Fruit fly (Drosophila melanogaster) whole organism, embryonic: ENCODE results near the gene NdufV3.
A peak's percentile ranks its signal among the peaks of the same experiment; 100 is the strongest.

Experiments
- Atf3 ChIP-seq: fragments of 200-800 bp; sonication (Bioruptor generic); optimal IDR thresholded peaks from 3 replicates; lab custom pipeline; 2016; ENCODE audit warnings: missing biosample characterization, missing genetic modification characterization
- Atf6 ChIP-seq: fragments of 200-800 bp; sonication (Bioruptor generic); IDR thresholded peaks from 2 replicates; pipeline ENCODE4 v1.3.6; 2022; ENCODE audit warnings: missing biosample characterization, missing genetic modification characterization
- B-H1 ChIP-seq: fragments of 200-800 bp; sonication (Bioruptor generic); IDR thresholded peaks from 3 replicates; pipeline ENCODE4 v1.3.6; 2022; ENCODE audit warnings: missing biosample characterization, missing genetic modification characterization
- B-H2 ChIP-seq: fragments of 200-800 bp; sonication (Bioruptor generic); optimal IDR thresholded peaks from 2 replicates; lab custom pipeline; 2018; ENCODE audit warnings: missing biosample characterization, mild to moderate bottlenecking, missing genetic modification characterization
- BEAF-32 ChIP-seq: fragments of 200-800 bp; sonication (Bioruptor generic); optimal IDR thresholded peaks from 3 replicates; lab custom pipeline; 2017; ENCODE audit warnings: missing biosample characterization, missing genetic modification characterization, mild to moderate bottlenecking, moderate library complexity, missing genetic modification reagents
- Bdp1 ChIP-seq: fragments of 200-800 bp; sonication (Bioruptor generic); optimal IDR thresholded peaks from 3 replicates; lab custom pipeline; 2016; ENCODE audit warnings: missing biosample characterization, missing genetic modification characterization
- CG10654 ChIP-seq: fragments of 200-800 bp; sonication (Bioruptor generic); optimal IDR thresholded peaks from 2 replicates; lab custom pipeline; 2016; ENCODE audit warnings: missing biosample characterization, missing genetic modification characterization
- CG10979 ChIP-seq: fragments of 200-800 bp; sonication (Bioruptor generic); optimal IDR thresholded peaks from 2 replicates; lab custom pipeline; 2018; ENCODE audit warnings: missing biosample characterization, mild to moderate bottlenecking, missing genetic modification characterization, moderate library complexity
- CG15601 ChIP-seq: fragments of 200-800 bp; sonication (Bioruptor generic); optimal IDR thresholded peaks from 3 replicates; lab custom pipeline; 2019; ENCODE audit warnings: missing biosample characterization, mild to moderate bottlenecking, missing genetic modification characterization, moderate library complexity
- CG1603 ChIP-seq: fragments of 200-800 bp; sonication (Bioruptor generic); optimal IDR thresholded peaks from 2 replicates; lab custom pipeline; 2019; ENCODE audit warnings: missing biosample characterization, mild to moderate bottlenecking, missing genetic modification characterization, moderate library complexity
- CG17802 ChIP-seq: fragments of 200-800 bp; sonication (Bioruptor generic); optimal IDR thresholded peaks from 2 replicates; lab custom pipeline; 2018; ENCODE audit warnings: missing biosample characterization, mild to moderate bottlenecking, missing genetic modification characterization, moderate library complexity
- CG32767 ChIP-seq: fragments of 200-800 bp; sonication (Bioruptor generic); IDR thresholded peaks from 2 replicates; pipeline ENCODE4 v1.3.6; 2022; ENCODE audit warnings: missing biosample characterization, missing genetic modification characterization
- CG34224 ChIP-seq: fragments of 200-800 bp; sonication (Bioruptor generic); IDR thresholded peaks from 3 replicates; pipeline ENCODE4 v1.3.6; 2022; ENCODE audit warnings: missing biosample characterization, missing genetic modification characterization; ENCODE audit not compliant: partially characterized antibody
- CG4820 ChIP-seq: fragments of 200-800 bp; sonication (Bioruptor generic); optimal IDR thresholded peaks from 3 replicates; lab custom pipeline; 2016; ENCODE audit warnings: missing biosample characterization, missing genetic modification characterization
- CG6272 ChIP-seq: fragments of 200-800 bp; sonication (Bioruptor generic); IDR thresholded peaks from 2 replicates; pipeline ENCODE4 v1.3.6; 2022; ENCODE audit warnings: missing biosample characterization, missing genetic modification characterization
- CG7271 ChIP-seq: fragments of 200-800 bp; sonication (Bioruptor generic); optimal IDR thresholded peaks from 2 replicates; lab custom pipeline; 2018; ENCODE audit warnings: missing biosample characterization, mild to moderate bottlenecking, missing genetic modification characterization, moderate library complexity
- CG8944 ChIP-seq: fragments of 200-800 bp; sonication (Bioruptor generic); optimal IDR thresholded peaks from 3 replicates; lab custom pipeline; 2016; ENCODE audit warnings: missing biosample characterization, missing genetic modification characterization
- Dbx ChIP-seq: fragments of 200-800 bp; sonication (Bioruptor generic); IDR thresholded peaks from 3 replicates; pipeline ENCODE4 v1.3.6; 2022; ENCODE audit warnings: missing biosample characterization, missing genetic modification characterization
- Drgx ChIP-seq: fragments of 200-800 bp; sonication (Bioruptor generic); IDR thresholded peaks from 2 replicates; pipeline ENCODE4 v1.3.6; 2022; ENCODE audit warnings: missing biosample characterization, missing genetic modification characterization
- E2f2 ChIP-seq: fragments of 200-800 bp; sonication (Bioruptor generic); IDR thresholded peaks from 2 replicates; pipeline ENCODE4 v1.3.6; 2022; ENCODE audit warnings: missing biosample characterization, missing genetic modification characterization
- Fer1 ChIP-seq: fragments of 200-800 bp; sonication (Bioruptor generic); optimal IDR thresholded peaks from 2 replicates; lab custom pipeline; 2017; ENCODE audit warnings: missing biosample characterization, mild to moderate bottlenecking, missing genetic modification characterization
- Fer3 ChIP-seq: fragments of 200-800 bp; sonication (Bioruptor generic); optimal IDR thresholded peaks from 2 replicates; lab custom pipeline; 2018; ENCODE audit warnings: missing biosample characterization, mild to moderate bottlenecking, missing genetic modification characterization, moderate library complexity
- H15 ChIP-seq: fragments of 200-800 bp; sonication (Bioruptor generic); IDR thresholded peaks from 3 replicates; pipeline ENCODE4 v1.3.6; 2022; ENCODE audit warnings: missing biosample characterization, missing genetic modification characterization
- HmgD ChIP-seq: fragments of 200-800 bp; sonication (Bioruptor generic); optimal IDR thresholded peaks from 3 replicates; lab custom pipeline; 2016; ENCODE audit warnings: missing biosample characterization, missing genetic modification characterization
- Lhr ChIP-seq: fragments of 200-800 bp; sonication (Bioruptor generic); optimal IDR thresholded peaks from 3 replicates; lab custom pipeline; 2017; ENCODE audit warnings: mild to moderate bottlenecking, missing biosample characterization, missing genetic modification reagents, missing genetic modification characterization
- Lim3 ChIP-seq: fragments of 200-800 bp; sonication (Bioruptor generic); IDR thresholded peaks from 2 replicates; pipeline ENCODE4 v1.3.6; 2022; ENCODE audit warnings: missing biosample characterization, missing genetic modification characterization
- MESR4 ChIP-seq: fragments of 200-800 bp; sonication (Bioruptor generic); optimal IDR thresholded peaks from 2 replicates; lab custom pipeline; 2018; ENCODE audit warnings: missing biosample characterization, mild to moderate bottlenecking, missing genetic modification characterization, moderate library complexity
- MTF-1 ChIP-seq: fragments of 200-800 bp; sonication (Bioruptor generic); optimal IDR thresholded peaks from 2 replicates; lab custom pipeline; 2018; ENCODE audit warnings: missing biosample characterization, mild to moderate bottlenecking, missing genetic modification characterization, borderline replicate concordance
- Myb ChIP-seq: fragments of 200-800 bp; sonication (Bioruptor generic); optimal IDR thresholded peaks from 2 replicates; lab custom pipeline; 2016; ENCODE audit warnings: missing biosample characterization, missing genetic modification characterization
- Nf-YA ChIP-seq: fragments of 200-800 bp; sonication (Bioruptor generic); IDR thresholded peaks from 2 replicates; pipeline ENCODE4 v1.3.6; 2022; ENCODE audit warnings: missing biosample characterization, missing genetic modification characterization
- PHDP ChIP-seq: fragments of 200-800 bp; sonication (Bioruptor generic); optimal IDR thresholded peaks from 3 replicates; lab custom pipeline; 2018; ENCODE audit warnings: missing biosample characterization, mild to moderate bottlenecking, missing genetic modification characterization, moderate library complexity
- Poxn ChIP-seq: fragments of 200-800 bp; sonication (Bioruptor generic); IDR thresholded peaks from 2 replicates; pipeline ENCODE4 v1.3.6; 2022; ENCODE audit warnings: missing biosample characterization, missing genetic modification characterization
- Ravus ChIP-seq: fragments of 200-800 bp; sonication (Bioruptor generic); IDR thresholded peaks from 2 replicates; pipeline ENCODE4 v1.3.6; 2022; ENCODE audit warnings: missing biosample characterization, missing genetic modification characterization
- Sry-δ ChIP-seq: fragments of 200-800 bp; sonication (Bioruptor generic); optimal IDR thresholded peaks from 2 replicates; lab custom pipeline; 2016; ENCODE audit warnings: missing biosample characterization, missing genetic modification characterization
- Xbp1 ChIP-seq: fragments of 200-800 bp; sonication (Bioruptor generic); optimal IDR thresholded peaks from 3 replicates; lab custom pipeline; 2016; ENCODE audit warnings: missing biosample characterization, mild to moderate bottlenecking, missing genetic modification characterization
- ara ChIP-seq: fragments of 200-800 bp; sonication (Bioruptor generic); IDR thresholded peaks from 2 replicates; pipeline ENCODE4 v1.3.6; 2022; ENCODE audit warnings: missing biosample characterization, missing genetic modification characterization
- bab2 ChIP-seq: fragments of 200-800 bp; sonication (Bioruptor generic); optimal IDR thresholded peaks from 2 replicates; lab custom pipeline; 2016; ENCODE audit warnings: missing biosample characterization, missing genetic modification characterization
- dmrt11E ChIP-seq: fragments of 200-800 bp; sonication (Bioruptor generic); optimal IDR thresholded peaks from 3 replicates; lab custom pipeline; 2018; ENCODE audit warnings: missing biosample characterization, mild to moderate bottlenecking, missing genetic modification characterization, moderate library complexity
- dpn ChIP-seq, 2 experiments: fragments of 200-800 bp; sonication (Bioruptor generic); optimal IDR thresholded peaks; 3 replicates each; lab custom pipeline; 2016; ENCODE audit warnings: missing biosample characterization in 2 of 2, missing genetic modification characterization in 2 of 2
- h ChIP-seq: fragments of >200 bp; optimal IDR thresholded peaks from 2 replicates; lab custom pipeline; 2017
- maf-S ChIP-seq: fragments of 200-800 bp; sonication (Bioruptor generic); optimal IDR thresholded peaks from 2 replicates; lab custom pipeline; 2016; ENCODE audit warnings: missing biosample characterization, missing genetic modification characterization
- org-1 ChIP-seq: fragments of 200-800 bp; sonication (Bioruptor generic); optimal IDR thresholded peaks from 2 replicates; lab custom pipeline; 2017; ENCODE audit warnings: missing biosample characterization, missing genetic modification characterization
- pb ChIP-seq: fragments of 200-800 bp; sonication (Bioruptor generic); optimal IDR thresholded peaks from 3 replicates; lab custom pipeline; 2016; ENCODE audit warnings: missing biosample characterization, missing genetic modification characterization
- prd ChIP-seq, 3 experiments: fragments of >200 bp in 2 of 3; fragments of 200-800 bp in 1 of 3; sonication (Bioruptor generic) in 1 of 3; optimal IDR thresholded peaks in 2 of 3; IDR thresholded peaks in 1 of 3; 2 replicates in 2 of 3; 3 replicates in 1 of 3; pipeline versions ENCODE4 v1.3.6 to Lab custom; 2017 to 2022; ENCODE audit warnings: missing biosample characterization in 1 of 3, missing genetic modification characterization in 1 of 3
- sc ChIP-seq, 3 experiments: fragments of >200 bp in 2 of 3; fragments of 200-800 bp in 1 of 3; sonication (Bioruptor generic) in 1 of 3; optimal IDR thresholded peaks; 2 replicates in 2 of 3; 3 replicates in 1 of 3; lab custom pipeline; 2017; ENCODE audit warnings: mild to moderate bottlenecking in 1 of 3, missing biosample characterization in 1 of 3, missing genetic modification characterization in 1 of 3, missing genetic modification reagents in 1 of 3
- slp2 ChIP-seq: fragments of 200-800 bp; sonication (Bioruptor generic); optimal IDR thresholded peaks from 2 replicates; lab custom pipeline; 2016; ENCODE audit warnings: missing biosample characterization, missing genetic modification characterization
- tgo ChIP-seq: fragments of 200-800 bp; sonication (Bioruptor generic); IDR thresholded peaks from 3 replicates; pipeline ENCODE4 v1.3.6; 2022; ENCODE audit warnings: missing biosample characterization, missing genetic modification characterization
- trh ChIP-seq: fragments of 200-800 bp; sonication (Bioruptor generic); optimal IDR thresholded peaks from 2 replicates; lab custom pipeline; 2016; ENCODE audit warnings: missing biosample characterization, missing genetic modification characterization
- vvl ChIP-seq: fragments of 200-800 bp; sonication (Bioruptor generic); IDR thresholded peaks from 2 replicates; pipeline ENCODE4 v1.3.6; 2022; ENCODE audit warnings: missing biosample characterization, missing genetic modification characterization
- zfh1 ChIP-seq: fragments of 200-800 bp; sonication (Bioruptor generic); IDR thresholded peaks from 3 replicates; pipeline ENCODE4 v1.3.6; 2022; ENCODE audit warnings: missing biosample characterization, missing genetic modification characterization

NdufV3 gene

DNA sequence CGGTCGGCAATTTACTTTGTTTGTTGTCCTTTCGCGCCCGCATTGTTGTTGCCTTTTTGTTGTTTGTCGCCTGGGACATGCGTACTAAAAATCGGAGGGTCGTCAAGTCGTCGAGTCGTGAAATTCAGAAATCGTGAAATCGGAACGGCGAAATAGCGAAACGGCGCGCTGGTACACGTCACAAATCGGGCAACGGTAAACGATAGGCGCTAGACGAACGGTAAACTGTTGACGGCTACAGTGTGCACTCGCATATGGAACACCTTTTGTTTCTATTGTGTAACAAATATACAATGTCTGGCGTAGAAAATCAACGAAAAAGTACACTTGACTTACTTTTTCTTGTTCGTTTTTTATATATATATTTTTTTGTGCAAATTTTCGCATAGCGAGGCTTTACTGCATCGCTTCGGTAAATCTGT lies 34.2 kb downstream of the NdufV3 start (continued):
- peak; percentile 57; the same call in 1 of the 3 replicates for TF ChIP-seq H15 (GFP tag; lab: Robert Waterston, UW)
- no peak for TF ChIP-seq CG34224 (GFP tag; lab: Robert Waterston, UW)
- peak; percentile 21 for TF ChIP-seq CG8944 (GFP tag; lab: Kevin White, UChicago)
- TF ChIP-seq PHDP (tag; lab: Kevin White, UChicago) = peak; percentile 71
- TF ChIP-seq Lhr (GFP tag; lab: Kevin White, UChicago) = no peak
- TF ChIP-seq prd (optimal IDR thresholded peaks at IDR 0.05; lab: Kevin White, UChicago) = no peak
- TF ChIP-seq prd (GFP tag; IDR thresholded peaks at IDR 0.05; lab: Robert Waterston, UW) = peak; percentile 84
- peak; percentile 38; the same call in 1 of the 2 replicates for TF ChIP-seq Ravus (GFP tag; lab: Robert Waterston, UW)
- no peak for TF ChIP-seq h (lab: Kevin White, UChicago)
- no peak for TF ChIP-seq HmgD (GFP tag; lab: Kevin White, UChicago)
- peak; percentile 59 for TF ChIP-seq bab2 (GFP tag; lab: Kevin White, UChicago)
- no peak for TF ChIP-seq CG7271 (tag; lab: Kevin White, UChicago)
- peak; percentile 47; the same call in 1 of the 2 replicates for TF ChIP-seq E2f2 (GFP tag; lab: Robert Waterston, UW)
- peak; percentile 61; the same call in 1 of the 2 replicates for TF ChIP-seq Poxn (GFP tag; lab: Robert Waterston, UW)
- peak; percentile 45; the same call in 1 of the 3 replicates for TF ChIP-seq zfh1
- TF ChIP-seq sc (optimal IDR thresholded peaks at IDR 0.05; lab: Kevin White, UChicago) = no peak
- TF ChIP-seq sc (GFP tag; optimal IDR thresholded peaks at IDR 0.05; lab: Kevin White, UChicago) = no peak
- peak; percentile 32 for TF ChIP-seq CG10654 (GFP tag; lab: Kevin White, UChicago)
- no peak for TF ChIP-seq BEAF-32
- TF ChIP-seq CG15601 (tag; lab: Kevin White, UChicago) = no peak
- peak; percentile 31 for TF ChIP-seq slp2 (GFP tag; lab: Kevin White, UChicago)
- no peak for TF ChIP-seq pb (GFP tag; lab: Kevin White, UChicago)
- peak; percentile 39; the same call in 1 of the 2 replicates for TF ChIP-seq ara (GFP tag; lab: Robert Waterston, UW)
- no peak for TF ChIP-seq dmrt11E (tag; lab: Kevin White, UChicago)
- peak; percentile 87 for TF ChIP-seq Fer1 (GFP tag; lab: Kevin White, UChicago)
- peak; percentile 66 for TF ChIP-seq Drgx
- no peak for TF ChIP-seq MESR4
- peak; percentile 27 for TF ChIP-seq Bdp1 (GFP tag; lab: Kevin White, UChicago)
- TF ChIP-seq Lim3 = no peak
- TF ChIP-seq Sry-δ (GFP tag; lab: Kevin White, UChicago) = no peak
- no peak for TF ChIP-seq Atf3 (GFP tag; lab: Kevin White, UChicago)
- no peak for TF ChIP-seq CG10979 (tag; lab: Kevin White, UChicago)
- TF ChIP-seq trh = no peak
- TF ChIP-seq Nf-YA = peak; percentile 18; the same call in 1 of the 2 replicates
- peak; percentile 54; the same call in 1 of the 2 replicates for TF ChIP-seq CG32767 (GFP tag; lab: Robert Waterston, UW)
- peak; percentile 87 for TF ChIP-seq Atf6 (GFP tag; lab: Robert Waterston, UW)
- TF ChIP-seq Dbx (GFP tag; lab: Robert Waterston, UW) = peak; percentile 91
- TF ChIP-seq Myb (GFP tag; lab: Kevin White, UChicago) = peak; percentile 36
- peak; percentile 73 for TF ChIP-seq Xbp1 (GFP tag; lab: Kevin White, UChicago)
- TF ChIP-seq maf-S (GFP tag; lab: Kevin White, UChicago) = peak; percentile 40
- no peak for TF ChIP-seq CG17802 (tag; lab: Kevin White, UChicago)
- peak; percentile 62 for TF ChIP-seq B-H1 (GFP tag; lab: Robert Waterston, UW)
- peak; percentile 83 for TF ChIP-seq vvl (GFP tag; lab: Robert Waterston, UW)
- TF ChIP-seq MTF-1 (GFP tag; lab: Kevin White, UChicago) = peak; percentile 9
- TF ChIP-seq dpn (GFP tag; optimal IDR thresholded peaks at IDR 0.05; lab: Kevin White, UChicago) = peak; percentile 62 to 63
- peak; percentile 54 for TF ChIP-seq org-1 (GFP tag; lab: Kevin White, UChicago)
- TF ChIP-seq Fer3 (tag; lab: Kevin White, UChicago) = peak; percentile 77
- TF ChIP-seq CG1603 (tag; lab: Kevin White, UChicago) = no peak
- TF ChIP-seq CG6272 (GFP tag; lab: Robert Waterston, UW) = 0 out of 2 replicates have a peak, but pooled peaks have one; percentile 57
- TF ChIP-seq tgo (GFP tag; lab: Robert Waterston, UW) = peak; percentile 79
- TF ChIP-seq CG4820 (GFP tag; lab: Kevin White, UChicago) = peak; percentile 32
- peak; percentile 58 for TF ChIP-seq B-H2 (GFP tag; lab: Kevin White, UChicago)
